Worm (Caenorhabditis elegans) whole organism, L1 larva: Measurements from ENCODE around the gene F26F12.3.

ENCODE experiments used
- C04F5.9 ChIP-seq: sonication (generic microtip); optimal IDR thresholded peaks from 2 replicates; lab custom pipeline; 2016; ENCODE audit warnings: missing genetic modification characterization, missing compliant biosample characterization
- C16A3.4 ChIP-seq: fragments of 150-350 bp; optimal IDR thresholded peaks from 2 replicates; lab custom pipeline; 2014; ENCODE audit warnings: missing biosample characterization, missing genetic modification characterization
- C34B4.2 ChIP-seq: sonication (generic microtip); optimal IDR thresholded peaks from 2 replicates; lab custom pipeline; 2017; ENCODE audit warnings: mild to moderate bottlenecking, missing genetic modification characterization, missing compliant biosample characterization
- F16B12.6 ChIP-seq: fragments of 150-350 bp; optimal IDR thresholded peaks from 2 replicates; lab custom pipeline; 2014; ENCODE audit warnings: missing biosample characterization, missing genetic modification characterization
- Y116A8C.19 ChIP-seq: sonication (generic microtip); optimal IDR thresholded peaks from 2 replicates; lab custom pipeline; 2016; ENCODE audit warnings: missing compliant biosample characterization, missing genetic modification characterization, borderline replicate concordance
- aha-1 ChIP-seq: fragments of 150-350 bp; optimal IDR thresholded peaks from 2 replicates; lab custom pipeline; 2014; ENCODE audit warnings: missing biosample characterization, missing genetic modification characterization
- alr-1 ChIP-seq: fragments of 200-800 bp; sonication (Bioruptor generic); optimal IDR thresholded peaks from 2 replicates; lab custom pipeline; 2018; ENCODE audit warnings: borderline replicate concordance, mild to moderate bottlenecking, missing genetic modification characterization, missing compliant biosample characterization
- aly-2 ChIP-seq: fragments of 150-350 bp; optimal IDR thresholded peaks from 2 replicates; lab custom pipeline; 2014; ENCODE audit warnings: missing biosample characterization, missing genetic modification characterization
- ama-1 ChIP-seq: fragments of 150-350 bp; optimal IDR thresholded peaks from 2 replicates; lab custom pipeline; 2014
- ceh-63 ChIP-seq: fragments of 200-800 bp; sonication (Bioruptor generic); optimal IDR thresholded peaks from 2 replicates; lab custom pipeline; 2018; ENCODE audit warnings: mild to moderate bottlenecking, missing genetic modification characterization, missing compliant biosample characterization
- ceh-8 ChIP-seq: fragments of 200-800 bp; sonication (Bioruptor generic); optimal IDR thresholded peaks from 2 replicates; lab custom pipeline; 2018; ENCODE audit warnings: mild to moderate bottlenecking, missing genetic modification characterization, moderate library complexity, missing compliant biosample characterization
- ceh-88 ChIP-seq: fragments of 200-800 bp; sonication (Bioruptor generic); IDR thresholded peaks from 2 replicates; pipeline ENCODE4 v1.3.6; 2022; ENCODE audit warnings: missing genetic modification characterization, missing compliant biosample characterization
- ceh-90 ChIP-seq: sonication (generic microtip); optimal IDR thresholded peaks from 2 replicates; lab custom pipeline; 2016; ENCODE audit warnings: missing genetic modification characterization, missing compliant biosample characterization
- ces-1 ChIP-seq: fragments of 150-350 bp; optimal IDR thresholded peaks from 2 replicates; lab custom pipeline; 2014; ENCODE audit warnings: missing biosample characterization, missing genetic modification reagents, missing genetic modification characterization
- dsc-1 ChIP-seq: sonication (generic microtip); optimal IDR thresholded peaks from 2 replicates; lab custom pipeline; 2016; ENCODE audit warnings: mild to moderate bottlenecking, missing genetic modification characterization, missing compliant biosample characterization
- efl-1 ChIP-seq, 4 experiments: fragments of 150-350 bp; optimal IDR thresholded peaks in 3 of 4; peaks in 1 of 4; 1 replicate in 1 of 4; 2 replicates in 3 of 4; lab custom pipeline; 2014; ENCODE audit warnings: missing biosample characterization in 2 of 4, missing genetic modification characterization in 2 of 4, missing genetic modification reagents in 2 of 4
- efl-3 ChIP-seq: fragments of 200-800 bp; sonication (Bioruptor generic); optimal IDR thresholded peaks from 2 replicates; lab custom pipeline; 2018; ENCODE audit warnings: mild to moderate bottlenecking, missing genetic modification characterization, missing compliant biosample characterization
- ets-5 ChIP-seq: fragments of 200-800 bp; sonication (Bioruptor generic); IDR thresholded peaks from 2 replicates; pipeline ENCODE4 v1.3.6; 2022; ENCODE audit warnings: missing genetic modification characterization, missing compliant biosample characterization
- fkh-10 ChIP-seq: sonication (generic microtip); optimal IDR thresholded peaks from 2 replicates; lab custom pipeline; 2017; ENCODE audit warnings: missing biosample characterization, missing genetic modification reagents, missing genetic modification characterization
- fkh-8 ChIP-seq: sonication (generic microtip); optimal IDR thresholded peaks from 2 replicates; lab custom pipeline; 2016; ENCODE audit warnings: mild to moderate bottlenecking, missing genetic modification characterization, missing compliant biosample characterization
- fos-1 ChIP-seq: fragments of 150-350 bp; optimal IDR thresholded peaks from 2 replicates; lab custom pipeline; 2014; ENCODE audit warnings: missing biosample characterization, missing genetic modification characterization
- jun-1 ChIP-seq: fragments of 150-350 bp; optimal IDR thresholded peaks from 2 replicates; lab custom pipeline; 2014; ENCODE audit warnings: missing biosample characterization, missing genetic modification reagents, missing genetic modification characterization
- lin-13 ChIP-seq: fragments of 150-350 bp; optimal IDR thresholded peaks from 2 replicates; lab custom pipeline; 2014; ENCODE audit warnings: missing biosample characterization, missing genetic modification reagents, missing genetic modification characterization
- lin-15B ChIP-seq: fragments of 150-350 bp; sonication (generic microtip); optimal IDR thresholded peaks from 3 replicates; lab custom pipeline; 2014; ENCODE audit warnings: missing biosample characterization, missing genetic modification characterization
- lin-39 ChIP-seq: fragments of 150-350 bp; optimal IDR thresholded peaks from 2 replicates; lab custom pipeline; 2014; ENCODE audit warnings: missing biosample characterization, missing genetic modification reagents, missing genetic modification characterization
- nhr-11 ChIP-seq: fragments of 150-350 bp; optimal IDR thresholded peaks from 2 replicates; lab custom pipeline; 2014; ENCODE audit warnings: missing biosample characterization, missing genetic modification characterization
- nhr-12 ChIP-seq: sonication (generic microtip); optimal IDR thresholded peaks from 2 replicates; lab custom pipeline; 2017; ENCODE audit warnings: missing biosample characterization, missing genetic modification characterization
- nhr-237 ChIP-seq: fragments of 150-350 bp; optimal IDR thresholded peaks from 2 replicates; lab custom pipeline; 2014; ENCODE audit warnings: missing biosample characterization, missing genetic modification characterization
- nhr-28 ChIP-seq: fragments of 150-350 bp; optimal IDR thresholded peaks from 2 replicates; lab custom pipeline; 2014; ENCODE audit warnings: missing biosample characterization, missing genetic modification characterization
- nhr-47 ChIP-seq: sonication (generic microtip); optimal IDR thresholded peaks from 2 replicates; lab custom pipeline; 2016; ENCODE audit warnings: mild to moderate bottlenecking, missing genetic modification characterization, moderate library complexity, missing compliant biosample characterization
- nhr-76 ChIP-seq: sonication (generic microtip); optimal IDR thresholded peaks from 2 replicates; lab custom pipeline; 2017; ENCODE audit warnings: missing biosample characterization, missing genetic modification characterization
- nhr-77 ChIP-seq: fragments of 150-350 bp; optimal IDR thresholded peaks from 2 replicates; lab custom pipeline; 2014; ENCODE audit warnings: missing biosample characterization, missing genetic modification characterization
- nhr-84 ChIP-seq: sonication (generic microtip); optimal IDR thresholded peaks from 2 replicates; lab custom pipeline; 2017; ENCODE audit warnings: missing biosample characterization, missing genetic modification characterization
- nhr-85 ChIP-seq: sonication (generic microtip); peaks from one replicate; lab custom pipeline; 2016; ENCODE audit warnings: missing genetic modification characterization, inconsistent platforms, missing compliant biosample characterization
- nhr-90 ChIP-seq: sonication (generic microtip); optimal IDR thresholded peaks from 2 replicates; lab custom pipeline; 2016; ENCODE audit warnings: mild to moderate bottlenecking, missing genetic modification characterization, missing compliant biosample characterization; ENCODE audit not compliant: poor library complexity
- pag-3 ChIP-seq: sonication (generic microtip); optimal IDR thresholded peaks from 2 replicates; lab custom pipeline; 2017; ENCODE audit warnings: missing genetic modification characterization, mild to moderate bottlenecking, missing compliant biosample characterization, antibody characterized with exemption, borderline replicate concordance; ENCODE audit not compliant: insufficient read depth
- pax-3 ChIP-seq: fragments of 200-800 bp; sonication (Bioruptor generic); optimal IDR thresholded peaks from 2 replicates; lab custom pipeline; 2018; ENCODE audit warnings: mild to moderate bottlenecking, missing genetic modification characterization, moderate library complexity, missing compliant biosample characterization
- snu-23 ChIP-seq: sonication (generic microtip); optimal IDR thresholded peaks from 2 replicates; lab custom pipeline; 2016; ENCODE audit warnings: missing genetic modification characterization, missing compliant biosample characterization
- sup-37 ChIP-seq: fragments of 200-800 bp; sonication (Bioruptor generic); optimal IDR thresholded peaks from 2 replicates; lab custom pipeline; 2018; ENCODE audit warnings: mild to moderate bottlenecking, missing genetic modification characterization, missing compliant biosample characterization
- swsn-7 ChIP-seq: sonication (generic microtip); optimal IDR thresholded peaks from 2 replicates; lab custom pipeline; 2016; ENCODE audit warnings: missing genetic modification characterization, missing compliant biosample characterization
- tlp-1 ChIP-seq: fragments of 150-350 bp; optimal IDR thresholded peaks from 2 replicates; lab custom pipeline; 2014; ENCODE audit warnings: missing biosample characterization, missing genetic modification characterization
- unc-130 ChIP-seq: fragments of 150-350 bp; optimal IDR thresholded peaks from 2 replicates; lab custom pipeline; 2017; ENCODE audit warnings: missing biosample characterization, missing genetic modification characterization, inconsistent platforms
- unc-30 ChIP-seq: sonication (generic microtip); optimal IDR thresholded peaks from 2 replicates; lab custom pipeline; 2017; ENCODE audit warnings: missing biosample characterization, missing genetic modification characterization
- unc-86 ChIP-seq: sonication (generic microtip); optimal IDR thresholded peaks from 2 replicates; lab custom pipeline; 2016; ENCODE audit warnings: missing genetic modification characterization, missing compliant biosample characterization
- vab-15 ChIP-seq: sonication (generic microtip); optimal IDR thresholded peaks from 2 replicates; lab custom pipeline; 2017; ENCODE audit warnings: missing genotype, mild to moderate bottlenecking, missing genetic modification characterization, missing compliant biosample characterization
- ztf-4 ChIP-seq: fragments of 150-350 bp; optimal IDR thresholded peaks from 2 replicates; lab custom pipeline; 2014; ENCODE audit warnings: missing biosample characterization, missing genetic modification characterization

The F26F12.3 gene

DNA sequence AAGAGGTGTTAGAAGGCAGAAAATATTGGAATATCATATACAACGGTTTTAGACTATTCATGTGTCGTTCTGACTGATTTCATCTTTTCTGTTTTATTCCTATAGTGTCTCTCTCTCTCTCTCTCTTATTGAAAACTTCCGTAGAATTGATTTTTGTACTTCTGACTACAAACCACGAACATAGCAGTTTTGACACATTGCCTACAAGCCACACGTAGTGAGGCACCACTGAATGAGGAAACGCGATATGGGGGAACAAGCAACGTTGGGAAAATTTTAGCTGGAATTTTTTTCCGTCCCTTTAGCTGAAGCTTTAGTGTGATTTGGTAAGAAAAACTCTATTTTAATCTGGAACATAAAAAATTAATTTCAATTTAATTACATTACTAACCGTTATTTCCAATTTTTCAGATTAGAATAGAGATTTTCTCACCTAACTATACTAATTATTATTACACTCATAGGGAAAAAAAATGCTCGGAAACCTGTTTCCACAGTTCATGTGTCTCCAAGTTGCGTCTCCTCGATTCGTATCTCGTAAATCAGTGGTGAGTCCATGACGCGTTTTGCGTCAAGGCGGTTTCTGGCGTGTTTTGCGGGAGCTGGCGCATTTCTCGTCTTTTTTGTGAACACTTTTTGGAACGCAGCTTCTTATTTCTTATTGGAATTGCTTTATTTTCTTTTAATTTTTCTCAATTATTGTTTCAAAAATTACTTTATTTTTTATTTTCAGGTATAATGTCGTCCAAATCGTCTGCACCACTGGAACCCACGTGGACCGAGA, 54.8 kb downstream of the F26F12.3 start, which contains the start of the genes nhr-142 and F44E7.9 (continued):
- TF ChIP-seq fkh-10 (GFP tag; lab: Kevin White, UChicago) (peak; percentile 77), ama-1 (lab: Kevin White, UChicago) (no peak), nhr-11 (tag; lab: Kevin White, UChicago) (peak; percentile 42), C16A3.4 (tag; lab: Kevin White, UChicago) (peak; percentile 93), Y116A8C.19 (no peak), nhr-76 (tag; lab: Kevin White, UChicago) (no peak), C04F5.9 (peak; percentile 57), unc-130 (peak; percentile 50), ceh-8 (GFP tag; lab: Kevin White, UChicago) (peak; percentile 66), tlp-1 (tag; lab: Kevin White, UChicago) (no peak), ces-1 (GFP tag; lab: Kevin White, UChicago) (no peak), nhr-28 (tag; lab: Kevin White, UChicago) (no peak), unc-30 (no peak), ztf-4 (tag; lab: Kevin White, UChicago) (peak; percentile 49), nhr-90 (tag; lab: Kevin White, UChicago) (peak; percentile 90), F16B12.6 (tag; lab: Kevin White, UChicago) (peak; percentile 60), efl-1 (optimal IDR thresholded peaks at IDR 0.05; lab: Kevin White, UChicago) (peak; percentile 85 to 88), efl-1 (GFP tag; optimal IDR thresholded peaks at IDR 0.05 in 1 of 2; lab: Kevin White, UChicago) (peak; percentile 76 to 98), aly-2 (tag; lab: Kevin White, UChicago) (no peak), unc-86 (tag; lab: Kevin White, UChicago) (peak; percentile 84), ceh-88 (GFP tag; lab: Robert Waterston, UW) (0 out of 2 replicates have a peak, but pooled peaks have one; percentile 15), pax-3 (tag; lab: Kevin White, UChicago) (peak; percentile 74), alr-1 (tag; lab: Kevin White, UChicago) (no peak), nhr-12 (tag; lab: Kevin White, UChicago) (no peak), aha-1 (tag; lab: Kevin White, UChicago) (peak; percentile 49), nhr-237 (tag; lab: Kevin White, UChicago) (peak; percentile 64), nhr-85 (tag; lab: Kevin White, UChicago) (peak; percentile 94), snu-23 (GFP tag; lab: Kevin White, UChicago) (peak; percentile 89), pag-3 (tag; lab: Kevin White, UChicago) (peak; percentile 38), lin-39 (tag; lab: Kevin White, UChicago) (peak; percentile 60), nhr-47 (tag; lab: Kevin White, UChicago) (peak; percentile 92), jun-1 (peak; percentile 64), fos-1 (peak; percentile 75), dsc-1 (peak; percentile 79), C34B4.2 (no peak), lin-13 (GFP tag; lab: Kevin White, UChicago) (peak; percentile 89), fkh-8 (tag; lab: Kevin White, UChicago) (peak; percentile 87), ets-5 (no peak), swsn-7 (tag; lab: Kevin White, UChicago) (peak; percentile 84), lin-15B (tag; lab: Kevin White, UChicago) (peak; percentile 76), efl-3 (no peak), ceh-90 (tag; lab: Kevin White, UChicago) (no peak), nhr-77 (peak; percentile 71), sup-37 (peak; percentile 40), ceh-63 (no peak), nhr-84 (tag; lab: Kevin White, UChicago) (no peak), vab-15 (tag; lab: Kevin White, UChicago) (peak; percentile 24)
